Worm (Caenorhabditis elegans): ENCODE measurements around the gene clh-3.

DNA sequence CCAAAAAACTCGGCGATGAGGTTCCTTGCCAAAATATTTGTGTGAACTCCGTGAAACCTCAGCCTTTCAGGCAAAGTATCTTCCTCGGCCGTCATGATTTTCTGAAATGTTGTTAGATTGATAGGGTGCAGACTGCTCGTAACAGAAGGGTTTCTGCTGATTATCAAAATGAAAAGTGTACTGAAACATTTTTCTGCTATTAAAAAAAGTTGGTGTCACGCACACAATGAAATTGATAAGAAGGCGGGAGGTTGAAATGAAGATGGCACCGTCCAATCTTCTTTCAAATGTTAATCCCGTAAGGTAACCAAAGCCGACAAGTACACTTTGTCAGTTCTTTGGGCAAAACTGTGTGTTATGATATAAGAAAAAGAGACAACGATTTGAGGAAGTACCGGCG lies 11.2 kb upstream of the clh-3 start:
- no peak for TF ChIP-seq W03F9.2 (tag; optimal IDR thresholded peaks at IDR 0.05)
- TF ChIP-seq dao-5 (tag; optimal IDR thresholded peaks at IDR 0.05) = no peak

Data from whole organism, L4/young adult.